Fruit fly (Drosophila melanogaster) whole organism, embryonic: ENCODE measurements around the gene CG11454.

Experiments used
- Abd-B ChIP-seq: fragments of 200-800 bp; sonication (Bioruptor generic); optimal IDR thresholded peaks from 2 replicates; lab custom pipeline; 2018; ENCODE audit warnings: missing biosample characterization, mild to moderate bottlenecking, missing genetic modification characterization, moderate library complexity
- CG11093 ChIP-seq: fragments of 200-800 bp; sonication (Bioruptor generic); IDR thresholded peaks from 3 replicates; pipeline ENCODE4 v1.3.6; 2022; ENCODE audit warnings: missing biosample characterization, missing genetic modification characterization
- CG11456 ChIP-seq: fragments of 200-800 bp; sonication (Bioruptor generic); IDR thresholded peaks from 3 replicates; pipeline ENCODE4 v1.3.6; 2022; ENCODE audit warnings: missing biosample characterization, missing genetic modification characterization
- CG12391 ChIP-seq: fragments of 200-800 bp; sonication (Bioruptor generic); optimal IDR thresholded peaks from 3 replicates; lab custom pipeline; 2018; ENCODE audit warnings: missing biosample characterization, mild to moderate bottlenecking, missing genetic modification characterization, moderate library complexity
- CG13287 ChIP-seq: fragments of 200-800 bp; sonication (Bioruptor generic); IDR thresholded peaks from 2 replicates; pipeline ENCODE4 v1.3.6; 2022; ENCODE audit warnings: missing biosample characterization, missing genetic modification characterization; ENCODE audit not compliant: partially characterized antibody
- CG15269 ChIP-seq: fragments of 200-800 bp; sonication (Bioruptor generic); optimal IDR thresholded peaks from 2 replicates; lab custom pipeline; 2018; ENCODE audit warnings: missing biosample characterization, mild to moderate bottlenecking, missing genetic modification characterization, moderate library complexity
- CG1603 ChIP-seq: fragments of 200-800 bp; sonication (Bioruptor generic); optimal IDR thresholded peaks from 2 replicates; lab custom pipeline; 2019; ENCODE audit warnings: missing biosample characterization, mild to moderate bottlenecking, missing genetic modification characterization, moderate library complexity
- CG17359 ChIP-seq: fragments of 200-800 bp; sonication (Bioruptor generic); optimal IDR thresholded peaks from 3 replicates; lab custom pipeline; 2018; ENCODE audit warnings: missing biosample characterization, mild to moderate bottlenecking, missing genetic modification characterization, moderate library complexity
- CG17361 ChIP-seq: fragments of 200-800 bp; sonication (Bioruptor generic); IDR thresholded peaks from 3 replicates; pipeline ENCODE4 v1.3.6; 2022; ENCODE audit warnings: missing biosample characterization, missing genetic modification characterization
- CG17568 ChIP-seq: fragments of 200-800 bp; sonication (Bioruptor generic); optimal IDR thresholded peaks from 2 replicates; lab custom pipeline; 2018; ENCODE audit warnings: missing biosample characterization, mild to moderate bottlenecking, missing genetic modification characterization, moderate library complexity
- CG2120 ChIP-seq: fragments of 200-800 bp; sonication (Bioruptor generic); optimal IDR thresholded peaks from 3 replicates; lab custom pipeline; 2016; ENCODE audit warnings: missing biosample characterization, missing genetic modification characterization
- CG2199 ChIP-seq: fragments of 200-800 bp; sonication (Bioruptor generic); IDR thresholded peaks from 3 replicates; pipeline ENCODE4 v1.3.6; 2022; ENCODE audit warnings: missing biosample characterization, missing genetic modification characterization
- CG30403 ChIP-seq: fragments of 200-800 bp; sonication (Bioruptor generic); optimal IDR thresholded peaks from 3 replicates; lab custom pipeline; 2016; ENCODE audit warnings: missing biosample characterization, missing genetic modification characterization
- CG4424 ChIP-seq: fragments of 200-800 bp; sonication (Bioruptor generic); optimal IDR thresholded peaks from 3 replicates; lab custom pipeline; 2016; ENCODE audit warnings: missing biosample characterization, missing genetic modification characterization
- CG4820 ChIP-seq: fragments of 200-800 bp; sonication (Bioruptor generic); optimal IDR thresholded peaks from 3 replicates; lab custom pipeline; 2016; ENCODE audit warnings: missing biosample characterization, missing genetic modification characterization
- CG6854 ChIP-seq: fragments of 200-800 bp; sonication (Bioruptor generic); optimal IDR thresholded peaks from 3 replicates; lab custom pipeline; 2017; ENCODE audit warnings: missing biosample characterization, mild to moderate bottlenecking, missing genetic modification characterization
- CG7839 ChIP-seq: fragments of 200-800 bp; sonication (Bioruptor generic); optimal IDR thresholded peaks from 3 replicates; lab custom pipeline; 2018; ENCODE audit warnings: missing biosample characterization, mild to moderate bottlenecking, missing genetic modification characterization, moderate library complexity
- CG8290 ChIP-seq, 3 experiments: fragments of 200-800 bp; sonication (Bioruptor generic); optimal IDR thresholded peaks; 2 replicates each; lab custom pipeline; 2016 to 2019; ENCODE audit warnings: missing biosample characterization in 3 of 3, missing genetic modification characterization in 3 of 3, mild to moderate bottlenecking in 2 of 3, moderate library complexity in 1 of 3
- CG9215 ChIP-seq: fragments of 200-800 bp; sonication (Bioruptor generic); IDR thresholded peaks from 2 replicates; pipeline ENCODE4 v1.3.6; 2022; ENCODE audit warnings: missing biosample characterization, missing genetic modification characterization
- Drgx ChIP-seq: fragments of 200-800 bp; sonication (Bioruptor generic); IDR thresholded peaks from 2 replicates; pipeline ENCODE4 v1.3.6; 2022; ENCODE audit warnings: missing biosample characterization, missing genetic modification characterization
- Ets65A ChIP-seq: fragments of 200-800 bp; sonication (Bioruptor generic); peaks from one replicate; lab custom pipeline; 2016; ENCODE audit warnings: missing biosample characterization, missing genetic modification characterization
- HHEX ChIP-seq: fragments of 200-800 bp; sonication (Bioruptor generic); optimal IDR thresholded peaks from 3 replicates; lab custom pipeline; 2017; ENCODE audit warnings: missing biosample characterization, mild to moderate bottlenecking, missing genetic modification characterization, missing genetic modification reagents
- Hand ChIP-seq: fragments of 200-800 bp; sonication (Bioruptor generic); optimal IDR thresholded peaks from 2 replicates; lab custom pipeline; 2017; ENCODE audit warnings: mild to moderate bottlenecking, missing biosample characterization, missing genetic modification reagents, missing genetic modification characterization
- Hr51 ChIP-seq, 2 experiments: fragments of 200-800 bp; sonication (Bioruptor generic); optimal IDR thresholded peaks; 2 replicates in 1 of 2; 3 replicates in 1 of 2; lab custom pipeline; 2016 to 2018; ENCODE audit warnings: missing biosample characterization in 2 of 2, missing genetic modification characterization in 2 of 2, mild to moderate bottlenecking in 1 of 2, moderate library complexity in 1 of 2
- NC2β ChIP-seq: fragments of 200-800 bp; sonication (Bioruptor generic); optimal IDR thresholded peaks from 2 replicates; lab custom pipeline; 2016; ENCODE audit warnings: missing biosample characterization, missing genetic modification characterization
- NFAT ChIP-seq: fragments of 200-800 bp; sonication (Bioruptor generic); IDR thresholded peaks from 2 replicates; pipeline ENCODE4 v1.3.6; 2022; ENCODE audit warnings: missing biosample characterization, missing genetic modification characterization
- Neu2 ChIP-seq: fragments of 200-800 bp; sonication (Bioruptor generic); optimal IDR thresholded peaks from 3 replicates; lab custom pipeline; 2016; ENCODE audit warnings: missing biosample characterization, missing genetic modification characterization, borderline replicate concordance
- Nf-YA ChIP-seq: fragments of 200-800 bp; sonication (Bioruptor generic); IDR thresholded peaks from 2 replicates; pipeline ENCODE4 v1.3.6; 2022; ENCODE audit warnings: missing biosample characterization, missing genetic modification characterization
- Poxn ChIP-seq: fragments of 200-800 bp; sonication (Bioruptor generic); IDR thresholded peaks from 2 replicates; pipeline ENCODE4 v1.3.6; 2022; ENCODE audit warnings: missing biosample characterization, missing genetic modification characterization
- Sox100B ChIP-seq: fragments of 200-800 bp; sonication (Bioruptor generic); optimal IDR thresholded peaks from 3 replicates; lab custom pipeline; 2018; ENCODE audit warnings: missing biosample characterization, mild to moderate bottlenecking, missing genetic modification characterization
- Xbp1 ChIP-seq: fragments of 200-800 bp; sonication (Bioruptor generic); optimal IDR thresholded peaks from 3 replicates; lab custom pipeline; 2016; ENCODE audit warnings: missing biosample characterization, mild to moderate bottlenecking, missing genetic modification characterization
- ab ChIP-seq: fragments of 200-800 bp; sonication (Bioruptor generic); optimal IDR thresholded peaks from 2 replicates; lab custom pipeline; 2016; ENCODE audit warnings: missing biosample characterization, missing genetic modification characterization
- bcd ChIP-seq: fragments of 200-800 bp; sonication (Bioruptor generic); optimal IDR thresholded peaks from 2 replicates; lab custom pipeline; 2017; ENCODE audit warnings: missing biosample characterization, mild to moderate bottlenecking, missing genetic modification characterization
- chn ChIP-seq: fragments of 200-800 bp; sonication (Bioruptor generic); optimal IDR thresholded peaks from 2 replicates; lab custom pipeline; 2016; ENCODE audit warnings: missing biosample characterization, missing genetic modification characterization
- dmrt11E ChIP-seq: fragments of 200-800 bp; sonication (Bioruptor generic); optimal IDR thresholded peaks from 3 replicates; lab custom pipeline; 2018; ENCODE audit warnings: missing biosample characterization, mild to moderate bottlenecking, missing genetic modification characterization, moderate library complexity
- eve ChIP-seq, 2 experiments: fragments of >200 bp; optimal IDR thresholded peaks; 2 replicates each; lab custom pipeline; 2017; ENCODE audit warnings: missing biosample characterization in 2 of 2, missing genetic modification characterization in 2 of 2
- gce ChIP-seq: fragments of 200-800 bp; sonication (Bioruptor generic); IDR thresholded peaks from 3 replicates; pipeline ENCODE4 v1.3.6; 2022; ENCODE audit warnings: missing biosample characterization, missing genetic modification characterization
- grau ChIP-seq: fragments of 200-800 bp; optimal IDR thresholded peaks from 3 replicates; lab custom pipeline; 2019; ENCODE audit warnings: missing biosample characterization, mild to moderate bottlenecking, missing genetic modification characterization, moderate library complexity
- gsb ChIP-seq: fragments of 200-800 bp; sonication (Bioruptor generic); IDR thresholded peaks from 2 replicates; pipeline ENCODE4 v1.3.6; 2022; ENCODE audit warnings: missing biosample characterization, missing genetic modification characterization
- hth ChIP-seq: fragments of >200 bp; optimal IDR thresholded peaks from 2 replicates; lab custom pipeline; 2017; ENCODE audit warnings: inconsistent platforms
- ind ChIP-seq: fragments of 200-800 bp; sonication (Bioruptor generic); optimal IDR thresholded peaks from 3 replicates; lab custom pipeline; 2016; ENCODE audit warnings: missing biosample characterization, missing genetic modification characterization
- kah ChIP-seq: fragments of 200-800 bp; sonication (Bioruptor generic); optimal IDR thresholded peaks from 2 replicates; lab custom pipeline; 2018; ENCODE audit warnings: missing biosample characterization, mild to moderate bottlenecking, missing genetic modification characterization
- nom ChIP-seq: fragments of 200-800 bp; sonication (Bioruptor generic); optimal IDR thresholded peaks from 2 replicates; lab custom pipeline; 2017; ENCODE audit warnings: missing biosample characterization, missing genetic modification characterization, mild to moderate bottlenecking, moderate library complexity, missing genetic modification reagents
- pan ChIP-seq, 4 experiments: fragments of >200 bp in 3 of 4; fragments of 200-800 bp in 1 of 4; sonication (Bioruptor generic) in 1 of 4; optimal IDR thresholded peaks in 3 of 4; IDR thresholded peaks in 1 of 4; 2 replicates each; pipeline versions ENCODE4 v1.3.6 to Lab custom; 2017 to 2022; ENCODE audit warnings: missing biosample characterization in 2 of 4, missing genetic modification characterization in 2 of 4, mixed read lengths in 1 of 4
- salm ChIP-seq: fragments of 200-800 bp; sonication (Bioruptor generic); optimal IDR thresholded peaks from 2 replicates; lab custom pipeline; 2018; ENCODE audit warnings: missing biosample characterization, mild to moderate bottlenecking, missing genetic modification characterization
- so ChIP-seq: fragments of 200-800 bp; sonication (Bioruptor generic); IDR thresholded peaks from 3 replicates; pipeline ENCODE4 v1.3.6; 2022; ENCODE audit warnings: missing biosample characterization, missing genetic modification characterization
- stwl ChIP-seq: fragments of 200-800 bp; sonication (Bioruptor generic); optimal IDR thresholded peaks from 3 replicates; lab custom pipeline; 2018; ENCODE audit warnings: missing biosample characterization, mild to moderate bottlenecking, missing genetic modification characterization, moderate library complexity
- sug ChIP-seq: fragments of 200-800 bp; optimal IDR thresholded peaks from 2 replicates; lab custom pipeline; 2019; ENCODE audit warnings: missing biosample characterization, mild to moderate bottlenecking, missing genetic modification characterization, moderate library complexity

CG11454 gene

dm6 chr2L:120492-121455, 22.3 kb upstream of the CG11454 start (continued):
- no peak for TF ChIP-seq CG12391 (tag; lab: Kevin White, UChicago)
- TF ChIP-seq pan (optimal IDR thresholded peaks at IDR 0.05; lab: Kevin White, UChicago): no peak
- no peak for TF ChIP-seq pan (GFP tag; optimal IDR thresholded peaks at IDR 0.05 in 1 of 2, IDR thresholded peaks at IDR 0.05 in 1 of 2)
- no peak for TF ChIP-seq Sox100B (GFP tag; lab: Kevin White, UChicago)
- TF ChIP-seq CG17568 (GFP tag; lab: Kevin White, UChicago): peak; percentile 2
- no peak for TF ChIP-seq HHEX (GFP tag; lab: Kevin White, UChicago)
- TF ChIP-seq nom: no peak
- TF ChIP-seq CG7839 (tag; lab: Kevin White, UChicago): peak; percentile 19
- TF ChIP-seq CG15269 (tag; lab: Kevin White, UChicago): peak; percentile 7
- TF ChIP-seq CG30403: no peak
- no peak for TF ChIP-seq CG11093
- TF ChIP-seq CG4820 (GFP tag; lab: Kevin White, UChicago): no peak
- TF ChIP-seq Abd-B: no peak
- TF ChIP-seq Poxn: no peak
- TF ChIP-seq ab (GFP tag; lab: Kevin White, UChicago): no peak
- no peak for TF ChIP-seq NC2β (GFP tag; lab: Kevin White, UChicago)
- TF ChIP-seq Neu2 (GFP tag; lab: Kevin White, UChicago): no peak
- TF ChIP-seq Hand (GFP tag; lab: Kevin White, UChicago): no peak
- TF ChIP-seq NFAT (GFP tag; lab: Robert Waterston, UW): no peak
- TF ChIP-seq grau (tag; lab: Kevin White, UChicago): peak; percentile 11
- TF ChIP-seq Nf-YA: no peak
- TF ChIP-seq hth (lab: Kevin White, UChicago): no peak
- TF ChIP-seq CG2120: peak; percentile 44
- TF ChIP-seq CG13287 (GFP tag; lab: Robert Waterston, UW): no peak
- 0 out of 3 replicates have a peak, but pooled peaks have one; percentile 11 for TF ChIP-seq CG11456 (GFP tag; lab: Robert Waterston, UW)
- TF ChIP-seq CG17359: peak; percentile 14
- peak in 1 of 2 experiments; percentile 66 for TF ChIP-seq eve (GFP tag; optimal IDR thresholded peaks at IDR 0.05; lab: Kevin White, UChicago)
- TF ChIP-seq CG2199 (GFP tag; lab: Robert Waterston, UW): peak; percentile 31; the same call in 1 of the 3 replicates
- no peak for TF ChIP-seq kah (GFP tag; lab: Kevin White, UChicago)
- TF ChIP-seq CG17361 (GFP tag; lab: Robert Waterston, UW): peak; percentile 31; the same call in 1 of the 3 replicates
- no peak for TF ChIP-seq chn (GFP tag; lab: Kevin White, UChicago)
- TF ChIP-seq salm (tag; lab: Kevin White, UChicago): no peak
- no peak for TF ChIP-seq so (GFP tag; lab: Robert Waterston, UW)
- TF ChIP-seq Hr51 (GFP tag; optimal IDR thresholded peaks at IDR 0.05; lab: Kevin White, UChicago): no peak
- TF ChIP-seq CG6854 (GFP tag; lab: Kevin White, UChicago): no peak
- TF ChIP-seq dmrt11E (tag; lab: Kevin White, UChicago): no peak
- TF ChIP-seq CG9215 (GFP tag; lab: Robert Waterston, UW): no peak
- TF ChIP-seq Drgx (GFP tag; lab: Robert Waterston, UW): peak; percentile 41; the same call in 1 of the 2 replicates
- TF ChIP-seq sug (tag; lab: Kevin White, UChicago): peak; percentile 61
- no peak for TF ChIP-seq CG8290 (GFP tag; optimal IDR thresholded peaks at IDR 0.05; lab: Kevin White, UChicago)
- no peak for TF ChIP-seq CG8290 (tag; optimal IDR thresholded peaks at IDR 0.05; lab: Kevin White, UChicago)
- TF ChIP-seq ind: no peak
- TF ChIP-seq Xbp1 (GFP tag; lab: Kevin White, UChicago): no peak
- peak; percentile 3 for TF ChIP-seq CG1603 (tag; lab: Kevin White, UChicago)
- TF ChIP-seq gce (GFP tag; lab: Robert Waterston, UW): no peak
- TF ChIP-seq gsb: no peak
- TF ChIP-seq bcd: no peak
- TF ChIP-seq Ets65A (GFP tag; lab: Kevin White, UChicago): no peak
- TF ChIP-seq stwl: no peak
- TF ChIP-seq CG4424: no peak
